Fruit fly (Drosophila melanogaster) whole organism, prepupa: Measurements from ENCODE around the gene Rcd7.

Source experiments
- Blimp-1 ChIP-seq: fragments of 200-800 bp; sonication (Bioruptor generic); optimal IDR thresholded peaks from 3 replicates; lab custom pipeline; 2017; ENCODE audit warnings: missing biosample characterization, missing genetic modification characterization, mild to moderate bottlenecking, moderate library complexity, missing genetic modification reagents
- CG10631 ChIP-seq: fragments of 200-800 bp; sonication (Bioruptor generic); optimal IDR thresholded peaks from 2 replicates; lab custom pipeline; 2016; ENCODE audit warnings: missing biosample characterization, missing genetic modification characterization
- CG11294 ChIP-seq: fragments of 200-800 bp; sonication (Bioruptor generic); IDR thresholded peaks from 2 replicates; pipeline ENCODE4 v1.3.6; 2022; ENCODE audit warnings: missing biosample characterization, missing genetic modification characterization
- CG11762 ChIP-seq: fragments of 200-800 bp; sonication (Bioruptor generic); optimal IDR thresholded peaks from 3 replicates; lab custom pipeline; 2016; ENCODE audit warnings: missing biosample characterization, missing genetic modification characterization; ENCODE audit not compliant: insufficient read depth
- CG1621 ChIP-seq: fragments of 200-800 bp; sonication (Bioruptor generic); optimal IDR thresholded peaks from 3 replicates; lab custom pipeline; 2018; ENCODE audit warnings: missing biosample characterization, mild to moderate bottlenecking, missing genetic modification characterization
- CG16779 ChIP-seq: fragments of 200-800 bp; sonication (Bioruptor generic); optimal IDR thresholded peaks from 3 replicates; lab custom pipeline; 2017; ENCODE audit warnings: missing biosample characterization, mild to moderate bottlenecking, missing genetic modification characterization
- CG3032 ChIP-seq: fragments of 200-800 bp; optimal IDR thresholded peaks from 2 replicates; lab custom pipeline; 2019; ENCODE audit warnings: missing biosample characterization, mild to moderate bottlenecking, missing genetic modification characterization, moderate library complexity
- CG31627 ChIP-seq: fragments of 200-800 bp; sonication (Bioruptor generic); optimal IDR thresholded peaks from 3 replicates; lab custom pipeline; 2016; ENCODE audit warnings: missing biosample characterization, missing genetic modification characterization
- CG3919 ChIP-seq: fragments of 200-800 bp; sonication (Bioruptor generic); optimal IDR thresholded peaks from 3 replicates; lab custom pipeline; 2016; ENCODE audit warnings: missing biosample characterization, missing genetic modification characterization
- CG4318 ChIP-seq: fragments of 200-800 bp; sonication (Bioruptor generic); optimal IDR thresholded peaks from 3 replicates; lab custom pipeline; 2017; ENCODE audit warnings: missing biosample characterization, mild to moderate bottlenecking, missing genetic modification characterization
- CG6163 ChIP-seq: fragments of 200-800 bp; sonication (Bioruptor generic); IDR thresholded peaks from 3 replicates; pipeline ENCODE4 v1.3.6; 2022; ENCODE audit warnings: missing biosample characterization, missing genetic modification characterization
- CG6792 ChIP-seq: fragments of 200-800 bp; sonication (Bioruptor generic); optimal IDR thresholded peaks from 3 replicates; lab custom pipeline; 2016; ENCODE audit warnings: missing biosample characterization, missing genetic modification characterization
- CG6808 ChIP-seq: fragments of 200-800 bp; sonication (Bioruptor generic); optimal IDR thresholded peaks from 3 replicates; lab custom pipeline; 2017; ENCODE audit warnings: missing biosample characterization, missing genetic modification characterization, mild to moderate bottlenecking, moderate library complexity, missing genetic modification reagents
- CG6854 ChIP-seq: fragments of 200-800 bp; sonication (Bioruptor generic); optimal IDR thresholded peaks from 2 replicates; lab custom pipeline; 2017; ENCODE audit warnings: missing biosample characterization, mild to moderate bottlenecking, missing genetic modification characterization
- CG7368 ChIP-seq: fragments of 200-800 bp; sonication (Bioruptor generic); optimal IDR thresholded peaks from 3 replicates; lab custom pipeline; 2016; ENCODE audit warnings: missing biosample characterization, missing genetic modification characterization
- CG8119 ChIP-seq: fragments of 200-800 bp; sonication (Bioruptor generic); IDR thresholded peaks from 3 replicates; pipeline ENCODE4 v1.3.6; 2022; ENCODE audit warnings: missing biosample characterization, missing genetic modification characterization
- CG8319 ChIP-seq: fragments of 200-800 bp; sonication (Bioruptor generic); optimal IDR thresholded peaks from 3 replicates; lab custom pipeline; 2016; ENCODE audit warnings: missing biosample characterization, missing genetic modification characterization
- CG8632 ChIP-seq: fragments of 200-800 bp; sonication (Bioruptor generic); optimal IDR thresholded peaks from 3 replicates; lab custom pipeline; 2016; ENCODE audit warnings: missing biosample characterization, missing genetic modification characterization
- CG9139 ChIP-seq: fragments of 200-800 bp; sonication (Bioruptor generic); optimal IDR thresholded peaks from 3 replicates; lab custom pipeline; 2017; ENCODE audit warnings: missing biosample characterization, mild to moderate bottlenecking, missing genetic modification characterization
- Eip78C ChIP-seq: fragments of 200-800 bp; sonication (Bioruptor generic); peaks from one replicate; lab custom pipeline; 2016; ENCODE audit warnings: missing biosample characterization, missing genetic modification characterization
- Ets96B ChIP-seq: fragments of 200-800 bp; optimal IDR thresholded peaks from 2 replicates; lab custom pipeline; 2019; ENCODE audit warnings: missing biosample characterization, mild to moderate bottlenecking, missing genetic modification characterization, moderate library complexity
- Hr39 ChIP-seq: fragments of 200-800 bp; sonication (Bioruptor generic); optimal IDR thresholded peaks from 2 replicates; lab custom pipeline; 2016; ENCODE audit warnings: missing biosample characterization, missing genetic modification characterization
- Lpt ChIP-seq: fragments of 200-800 bp; sonication (Bioruptor generic); optimal IDR thresholded peaks from 3 replicates; lab custom pipeline; 2016; ENCODE audit warnings: missing biosample characterization, missing genetic modification characterization
- Met ChIP-seq: fragments of 200-800 bp; sonication (Bioruptor generic); optimal IDR thresholded peaks from 3 replicates; lab custom pipeline; 2016; ENCODE audit warnings: missing biosample characterization, missing genetic modification characterization
- OdsH ChIP-seq: fragments of 200-800 bp; sonication (Bioruptor generic); optimal IDR thresholded peaks from 3 replicates; lab custom pipeline; 2016; ENCODE audit warnings: missing biosample characterization, missing genetic modification characterization
- Smox ChIP-seq: fragments of 200-800 bp; sonication (Bioruptor generic); optimal IDR thresholded peaks from 3 replicates; lab custom pipeline; 2016; ENCODE audit warnings: missing biosample characterization, missing genetic modification characterization
- Sox15 ChIP-seq: fragments of 200-800 bp; sonication (Bioruptor generic); optimal IDR thresholded peaks from 3 replicates; lab custom pipeline; 2016; ENCODE audit warnings: missing biosample characterization, missing genetic modification characterization
- achi ChIP-seq: fragments of 200-800 bp; sonication (Bioruptor generic); optimal IDR thresholded peaks from 3 replicates; lab custom pipeline; 2016; ENCODE audit warnings: missing biosample characterization, missing genetic modification characterization
- acj6 ChIP-seq: fragments of 200-800 bp; sonication (Bioruptor generic); optimal IDR thresholded peaks from 3 replicates; lab custom pipeline; 2016; ENCODE audit warnings: missing biosample characterization, missing genetic modification characterization
- cyc ChIP-seq: fragments of 200-800 bp; sonication (Bioruptor generic); optimal IDR thresholded peaks from 3 replicates; lab custom pipeline; 2016; ENCODE audit warnings: missing biosample characterization, missing genetic modification characterization
- dac ChIP-seq: fragments of 200-800 bp; sonication (Bioruptor generic); optimal IDR thresholded peaks from 2 replicates; lab custom pipeline; 2017; ENCODE audit warnings: missing biosample characterization, mild to moderate bottlenecking, missing genetic modification characterization
- dsx ChIP-seq: fragments of 200-800 bp; optimal IDR thresholded peaks from 3 replicates; lab custom pipeline; 2019; ENCODE audit warnings: missing biosample characterization, mild to moderate bottlenecking, missing genetic modification characterization, moderate library complexity; ENCODE audit not compliant: poor library complexity, severe bottlenecking
- esn ChIP-seq: fragments of 200-800 bp; sonication (Bioruptor generic); optimal IDR thresholded peaks from 2 replicates; lab custom pipeline; 2016; ENCODE audit warnings: missing biosample characterization, mild to moderate bottlenecking, missing genetic modification characterization, moderate library complexity
- fd59A ChIP-seq: fragments of 200-800 bp; sonication (Bioruptor generic); optimal IDR thresholded peaks from 2 replicates; lab custom pipeline; 2017; ENCODE audit warnings: missing biosample characterization, mild to moderate bottlenecking, missing genetic modification characterization, missing genetic modification reagents
- fkh ChIP-seq: fragments of 200-800 bp; sonication (Bioruptor generic); optimal IDR thresholded peaks from 3 replicates; lab custom pipeline; 2017; ENCODE audit warnings: missing biosample characterization, mild to moderate bottlenecking, missing genetic modification characterization, moderate library complexity
- pdm3 ChIP-seq: fragments of 200-800 bp; sonication (Bioruptor generic); optimal IDR thresholded peaks from 3 replicates; lab custom pipeline; 2016; ENCODE audit warnings: missing biosample characterization, missing genetic modification characterization
- salr ChIP-seq, 2 experiments: fragments of 200-800 bp; sonication (Bioruptor generic); optimal IDR thresholded peaks; 3 replicates each; lab custom pipeline; 2016 to 2018; ENCODE audit warnings: missing biosample characterization in 2 of 2, missing genetic modification characterization in 2 of 2, mild to moderate bottlenecking in 1 of 2
- spab ChIP-seq: fragments of 200-800 bp; sonication (Bioruptor generic); optimal IDR thresholded peaks from 2 replicates; lab custom pipeline; 2017; ENCODE audit warnings: missing biosample characterization, mild to moderate bottlenecking, missing genetic modification characterization, missing genetic modification reagents
- ss ChIP-seq, 2 experiments: fragments of 200-800 bp; sonication (Bioruptor generic); optimal IDR thresholded peaks; 2 replicates in 1 of 2; 3 replicates in 1 of 2; lab custom pipeline; 2017 to 2018; ENCODE audit warnings: mild to moderate bottlenecking in 2 of 2, missing biosample characterization in 2 of 2, missing genetic modification characterization in 2 of 2, moderate library complexity in 1 of 2
- svp ChIP-seq: fragments of 200-800 bp; sonication (Bioruptor generic); peaks from one replicate; lab custom pipeline; 2016; ENCODE audit warnings: missing biosample characterization, missing genetic modification characterization
- topi ChIP-seq: fragments of 200-800 bp; sonication (Bioruptor generic); optimal IDR thresholded peaks from 3 replicates; lab custom pipeline; 2016; ENCODE audit warnings: missing biosample characterization, missing genetic modification characterization

Rcd7 gene

dm6 chr3L:19552136-19552773 is 7.3 kb downstream of the Rcd7 start, which contains the start of the genes Ltn1 and CG9300:
Gene Ltn1 (minus strand): TSS chr3L:19552290.
Gene CG9300 (plus strand): TSS chr3L:19552420.
- no peak for TF ChIP-seq Met
- no peak for TF ChIP-seq topi
- no peak for TF ChIP-seq CG7368
- TF ChIP-seq ss (GFP tag; optimal IDR thresholded peaks at IDR 0.05; lab: Kevin White, UChicago), result no peak
- TF ChIP-seq CG4318, result no peak
- no peak for TF ChIP-seq svp (GFP tag; lab: Kevin White, UChicago)
- TF ChIP-seq Sox15 (GFP tag; lab: Kevin White, UChicago), result no peak

- TF ChIP-seq salr (GFP tag; optimal IDR thresholded peaks at IDR 0.05; lab: Kevin White, UChicago) (no peak), CG11294 (GFP tag; lab: Robert Waterston, UW) (no peak), topi (peak; percentile 13), CG6792 (GFP tag; lab: Kevin White, UChicago) (no peak), achi (GFP tag; lab: Kevin White, UChicago) (peak; percentile 22), Eip78C (GFP tag; lab: Kevin White, UChicago) (peak; percentile 82), cyc (GFP tag; lab: Kevin White, UChicago) (peak; percentile 39), esn (GFP tag; lab: Kevin White, UChicago) (peak; percentile 63), acj6 (GFP tag; lab: Kevin White, UChicago) (peak; percentile 14), Hr39 (GFP tag; lab: Kevin White, UChicago) (peak; percentile 37), CG8632 (GFP tag; lab: Kevin White, UChicago) (no peak), CG31627 (GFP tag; lab: Kevin White, UChicago) (peak; percentile 34), Blimp-1 (GFP tag; lab: Kevin White, UChicago) (peak; percentile 91), CG3032 (no peak)
These were observed 11.1 kb downstream of the Rcd7 start for dm6 chr3L:19555906-19556457.

dm6 chr3L:19556738-19557137 is 11.8 kb downstream of the Rcd7 start:
- TF ChIP-seq Eip78C (GFP tag; lab: Kevin White, UChicago) (no peak), CG6163 (GFP tag; lab: Robert Waterston, UW) (peak; percentile 68), CG6808 (GFP tag; lab: Kevin White, UChicago) (peak; percentile 89), dsx (GFP tag; lab: Kevin White, UChicago) (peak; percentile 76)

- TF ChIP-seq CG8119 (GFP tag; lab: Robert Waterston, UW) (peak; percentile 65), CG10631 (GFP tag; lab: Kevin White, UChicago) (peak; percentile 84), Lpt (GFP tag; lab: Kevin White, UChicago) (no peak), Blimp-1 (GFP tag; lab: Kevin White, UChicago) (peak; percentile 50), dsx (GFP tag; lab: Kevin White, UChicago) (no peak), pdm3 (GFP tag; lab: Kevin White, UChicago) (no peak), fkh (no peak), CG3032 (peak; percentile 88), Smox (GFP tag; lab: Kevin White, UChicago) (peak; percentile 44), CG3919 (GFP tag; lab: Kevin White, UChicago) (peak; percentile 63), CG9139 (GFP tag; lab: Kevin White, UChicago) (no peak), CG1621 (tag; lab: Kevin White, UChicago) (peak; percentile 50), ss (GFP tag; optimal IDR thresholded peaks at IDR 0.05; lab: Kevin White, UChicago) (peak; percentile 54 to 76), CG11762 (GFP tag; lab: Kevin White, UChicago) (peak; percentile 41), CG8632 (GFP tag; lab: Kevin White, UChicago) (peak; percentile 80), CG8319 (peak; percentile 39), salr (GFP tag; optimal IDR thresholded peaks at IDR 0.05; lab: Kevin White, UChicago) (peak in 1 of 2 experiments; percentile 82), dac (no peak), CG6854 (no peak), Ets96B (tag; lab: Kevin White, UChicago) (peak; percentile 83), spab (GFP tag; lab: Kevin White, UChicago) (peak; percentile 63), fd59A (GFP tag; lab: Kevin White, UChicago) (no peak), CG16779 (tag; lab: Kevin White, UChicago) (peak; percentile 22), CG6792 (GFP tag; lab: Kevin White, UChicago) (peak; percentile 52), topi (peak; percentile 25), OdsH (GFP tag; lab: Kevin White, UChicago) (peak; percentile 73), acj6 (GFP tag; lab: Kevin White, UChicago) (peak; percentile 72)
These were observed 12.5 kb downstream of the Rcd7 start for dm6 chr3L:19557197-19557995.
